Fruit fly (Drosophila melanogaster): ENCODE data around the gene Orc2.

The Orc2 gene

dm6 chr3R:13952303-13952702 is 12.4 kb upstream of the Orc2 start:
- TF ChIP-seq CG34406 (GFP tag; optimal IDR thresholded peaks at IDR 0.05) (no peak), Hr38 (GFP tag; optimal IDR thresholded peaks at IDR 0.05) (peak; percentile 23), CG31627 (GFP tag; optimal IDR thresholded peaks at IDR 0.05) (no peak), Eip93F (GFP tag; optimal IDR thresholded peaks at IDR 0.05) (no peak), Ets21C (GFP tag; optimal IDR thresholded peaks at IDR 0.05) (no peak), CG7368 (GFP tag; optimal IDR thresholded peaks at IDR 0.05) (no peak), fkh (GFP tag; optimal IDR thresholded peaks at IDR 0.05) (no peak), CG11902 (GFP tag; optimal IDR thresholded peaks at IDR 0.05) (no peak), pdm3 (GFP tag; optimal IDR thresholded peaks at IDR 0.05) (peak; percentile 54), CG4318 (GFP tag; optimal IDR thresholded peaks at IDR 0.05) (peak; percentile 63), CG8319 (GFP tag; optimal IDR thresholded peaks at IDR 0.05) (no peak), acj6 (GFP tag; optimal IDR thresholded peaks at IDR 0.05) (no peak), achi (GFP tag; optimal IDR thresholded peaks at IDR 0.05) (peak; percentile 45), CG3032 (tag; optimal IDR thresholded peaks at IDR 0.05) (no peak), CG3919 (GFP tag; optimal IDR thresholded peaks at IDR 0.05) (peak; percentile 35), CG15336 (GFP tag; IDR thresholded peaks at IDR 0.05) (peak; percentile 85), esn (GFP tag; optimal IDR thresholded peaks at IDR 0.05) (no peak), CG9139 (GFP tag; optimal IDR thresholded peaks at IDR 0.05) (no peak), Eip78C (GFP tag) (peak; percentile 82), Ets96B (tag; optimal IDR thresholded peaks at IDR 0.05) (no peak), CG10669 (GFP tag; optimal IDR thresholded peaks at IDR 0.05) (no peak), CG16779 (tag; optimal IDR thresholded peaks at IDR 0.05) (no peak), CG6854 (GFP tag; optimal IDR thresholded peaks at IDR 0.05) (no peak), Eip75B (GFP tag; optimal IDR thresholded peaks at IDR 0.05) (no peak), topi (GFP tag; optimal IDR thresholded peaks at IDR 0.05) (no peak), CG6163 (GFP tag; IDR thresholded peaks at IDR 0.05) (peak; percentile 64), ss (GFP tag; optimal IDR thresholded peaks at IDR 0.05) (no peak), Met (GFP tag; optimal IDR thresholded peaks at IDR 0.05) (no peak), Sox15 (GFP tag; optimal IDR thresholded peaks at IDR 0.05) (no peak), CG8632 (GFP tag; optimal IDR thresholded peaks at IDR 0.05) (no peak), dac (GFP tag; optimal IDR thresholded peaks at IDR 0.05) (peak; percentile 44), salr (GFP tag; optimal IDR thresholded peaks at IDR 0.05) (peak in 1 of 2 experiments; percentile 46), CG10631 (GFP tag; optimal IDR thresholded peaks at IDR 0.05) (peak; percentile 32), fd85E (GFP tag; optimal IDR thresholded peaks at IDR 0.05) (no peak), CG1621 (tag; optimal IDR thresholded peaks at IDR 0.05) (no peak), CG8119 (GFP tag; IDR thresholded peaks at IDR 0.05) (peak; percentile 81), dsx (GFP tag; optimal IDR thresholded peaks at IDR 0.05; ENCODE audit: poor library complexity, severe bottlenecking) (no peak), OdsH (GFP tag; optimal IDR thresholded peaks at IDR 0.05) (peak; percentile 47), CG6276 (GFP tag; optimal IDR thresholded peaks at IDR 0.05) (peak; percentile 72), Smox (GFP tag; optimal IDR thresholded peaks at IDR 0.05) (no peak), spab (GFP tag; optimal IDR thresholded peaks at IDR 0.05) (no peak), cyc (GFP tag; optimal IDR thresholded peaks at IDR 0.05) (no peak), lz (GFP tag; optimal IDR thresholded peaks at IDR 0.05) (no peak), CG11294 (GFP tag; IDR thresholded peaks at IDR 0.05) (no peak), net (GFP tag; optimal IDR thresholded peaks at IDR 0.05) (peak; percentile 56), svp (GFP tag) (no peak), CG11762 (GFP tag; optimal IDR thresholded peaks at IDR 0.05; ENCODE audit: insufficient read depth) (no peak), vri (GFP tag; optimal IDR thresholded peaks at IDR 0.05) (no peak), CG6808 (GFP tag; optimal IDR thresholded peaks at IDR 0.05) (no peak), Gug (GFP tag; IDR thresholded peaks at IDR 0.05) (peak; percentile 60), Lpt (GFP tag; optimal IDR thresholded peaks at IDR 0.05) (peak; percentile 39), Sox102F (GFP tag; optimal IDR thresholded peaks at IDR 0.05) (no peak), CG6792 (GFP tag; optimal IDR thresholded peaks at IDR 0.05) (no peak)

Measured in whole organism, prepupa.